Worm (Caenorhabditis elegans): ENCODE data around the gene E_BE45912.2.

ce11 chrIII:1051877-1052276 lies 21.0 kb upstream of the E_BE45912.2 start:
- TF ChIP-seq snpc-4 (tag; optimal IDR thresholded peaks at IDR 0.05), result no peak
- TF ChIP-seq nhr-237 (tag; optimal IDR thresholded peaks at IDR 0.05), result no peak
- no peak for TF ChIP-seq R02D3.7 (tag; optimal IDR thresholded peaks at IDR 0.05)
- TF ChIP-seq nhr-23 (tag; optimal IDR thresholded peaks at IDR 0.05), result no peak
- no peak for TF ChIP-seq ceh-82 (tag; optimal IDR thresholded peaks at IDR 0.05)
- no peak for TF ChIP-seq lin-11 (tag; optimal IDR thresholded peaks at IDR 0.05)
- TF ChIP-seq nhr-77 (tag; optimal IDR thresholded peaks at IDR 0.05), result no peak
- TF ChIP-seq lin-13 (GFP tag; optimal IDR thresholded peaks at IDR 0.05), result no peak
- TF ChIP-seq F13H6.1 (tag; optimal IDR thresholded peaks at IDR 0.05), result no peak

Measured in whole organism, L2 larva.